Worm (Caenorhabditis elegans): ENCODE results near the gene sre-48.

Gene sre-48

DNA sequence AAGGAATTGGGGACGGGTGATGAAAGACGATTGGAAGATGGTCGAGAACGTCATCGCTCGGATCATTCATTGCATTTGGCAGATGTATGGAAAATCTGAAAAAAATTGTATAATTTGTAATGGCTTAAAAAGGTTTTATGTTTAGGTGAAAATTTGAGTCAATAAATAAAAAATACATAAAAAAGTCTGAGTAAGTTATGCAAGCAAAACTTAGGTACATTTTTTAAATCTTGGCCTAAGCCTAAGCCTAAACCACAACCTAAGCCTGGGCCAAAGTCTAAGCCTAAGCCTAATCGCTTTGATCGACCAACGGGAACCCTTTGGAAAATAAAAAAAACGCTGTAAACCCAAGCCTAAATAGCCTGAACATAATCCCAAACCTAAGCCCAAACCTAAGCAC lies 47.7 kb downstream of the sre-48 start, which contains the start of gene hot-3:
TSS of gene hot-3 (minus strand) at position 101 of the 400 bp plus-strand sequence.
- TF ChIP-seq R02D3.7 (tag; optimal IDR thresholded peaks at IDR 0.05) = no peak
- no peak for TF ChIP-seq cey-2 (tag; optimal IDR thresholded peaks at IDR 0.05; ENCODE audit: borderline replicate concordance, insufficient read depth)
- no peak for TF ChIP-seq lin-15B (tag; optimal IDR thresholded peaks at IDR 0.05)
- no peak for TF ChIP-seq nhr-25 (tag; optimal IDR thresholded peaks at IDR 0.05; ENCODE audit: borderline replicate concordance, insufficient read depth)
- TF ChIP-seq ceh-20 (GFP tag; IDR thresholded peaks at IDR 0.05) = no peak
- no peak for TF ChIP-seq mep-1 (tag; optimal IDR thresholded peaks at IDR 0.05)
- no peak for TF ChIP-seq F10B5.3 (tag; optimal IDR thresholded peaks at IDR 0.05)
- TF ChIP-seq ctbp-1 (GFP tag; IDR thresholded peaks at IDR 0.05) = no peak
- no peak for TF ChIP-seq hlh-30 (tag; optimal IDR thresholded peaks at IDR 0.05; ENCODE audit: insufficient read depth)
- no peak for TF ChIP-seq daf-16 (GFP tag; optimal IDR thresholded peaks at IDR 0.05)
- no peak for TF ChIP-seq daf-16 (tag; optimal IDR thresholded peaks at IDR 0.05)
- no peak for TF ChIP-seq F37D6.2 (tag; optimal IDR thresholded peaks at IDR 0.05)
